Fruit fly (Drosophila melanogaster) whole organism, wandering third instar larva: Measurements from ENCODE around the gene CG4025.

ENCODE experiments used
- Abd-B ChIP-seq: fragments of >200 bp; optimal IDR thresholded peaks from 2 replicates; lab custom pipeline; 2017; ENCODE audit warnings: missing biosample characterization, missing genetic modification characterization
- Dfd ChIP-seq: fragments of >200 bp; optimal IDR thresholded peaks from 2 replicates; lab custom pipeline; 2017; ENCODE audit warnings: missing biosample characterization, missing genetic modification characterization
- Hnf4 ChIP-seq: fragments of 200-800 bp; sonication (Bioruptor generic); optimal IDR thresholded peaks from 2 replicates; lab custom pipeline; 2016; ENCODE audit warnings: missing biosample characterization, mild to moderate bottlenecking, missing genetic modification characterization
- Hr83 ChIP-seq: fragments of 200-300 bp; sonication (Bioruptor generic); optimal IDR thresholded peaks from 2 replicates; lab custom pipeline; 2016; ENCODE audit warnings: missing biosample characterization, mild to moderate bottlenecking, missing genetic modification characterization, moderate library complexity; ENCODE audit not compliant: poor library complexity, severe bottlenecking
- br ChIP-seq: fragments of 200-800 bp; sonication (Bioruptor generic); optimal IDR thresholded peaks from 2 replicates; lab custom pipeline; 2016; ENCODE audit warnings: missing biosample characterization, missing genetic modification characterization
- foxo ChIP-seq, 2 experiments: fragments of 200-800 bp; sonication (Bioruptor generic); optimal IDR thresholded peaks; 2 replicates in 1 of 2; 3 replicates in 1 of 2; lab custom pipeline; 2016 to 2017; ENCODE audit warnings: missing biosample characterization in 2 of 2, missing genetic modification characterization in 2 of 2
- pan ChIP-seq: fragments of >200 bp; optimal IDR thresholded peaks from 2 replicates; lab custom pipeline; 2017

dm6 chrX:2081848-2082365, 5.1 kb downstream of the CG4025 start:
- TF ChIP-seq Hnf4 (GFP tag; lab: Kevin White, UChicago) (no peak), foxo (GFP tag; optimal IDR thresholded peaks at IDR 0.05; lab: Kevin White, UChicago) (no peak), Abd-B (no peak), Hr83 (GFP tag; lab: Kevin White, UChicago) (no peak), pan (no peak), Dfd (GFP tag; lab: Kevin White, UChicago) (no peak), br (GFP tag; lab: Kevin White, UChicago) (no peak)
